Fruit fly (Drosophila melanogaster) whole organism, embryonic: ENCODE data around the gene Dph5.

Experiments
- Abd-B ChIP-seq: fragments of 200-800 bp; sonication (Bioruptor generic); optimal IDR thresholded peaks from 2 replicates; lab custom pipeline; 2018; ENCODE audit warnings: missing biosample characterization, mild to moderate bottlenecking, missing genetic modification characterization, moderate library complexity
- Asciz ChIP-seq: fragments of 200-800 bp; sonication (Bioruptor generic); optimal IDR thresholded peaks from 2 replicates; lab custom pipeline; 2017; ENCODE audit warnings: missing biosample characterization, mild to moderate bottlenecking, missing genetic modification characterization, missing genetic modification reagents
- Atf3 ChIP-seq: fragments of 200-800 bp; sonication (Bioruptor generic); optimal IDR thresholded peaks from 3 replicates; lab custom pipeline; 2016; ENCODE audit warnings: missing biosample characterization, missing genetic modification characterization
- Atf6 ChIP-seq: fragments of 200-800 bp; sonication (Bioruptor generic); IDR thresholded peaks from 2 replicates; pipeline ENCODE4 v1.3.6; 2022; ENCODE audit warnings: missing biosample characterization, missing genetic modification characterization
- Blimp-1 ChIP-seq: fragments of 200-800 bp; sonication (Bioruptor generic); optimal IDR thresholded peaks from 3 replicates; lab custom pipeline; 2018; ENCODE audit warnings: missing biosample characterization, missing genetic modification characterization, mild to moderate bottlenecking, moderate library complexity, missing genetic modification reagents
- CG10209 ChIP-seq: fragments of 200-800 bp; sonication (Bioruptor generic); optimal IDR thresholded peaks from 3 replicates; lab custom pipeline; 2017; ENCODE audit warnings: missing biosample characterization, mild to moderate bottlenecking, missing genetic modification characterization, missing genetic modification reagents
- CG12071 ChIP-seq: fragments of 200-800 bp; sonication (Bioruptor generic); optimal IDR thresholded peaks from 3 replicates; lab custom pipeline; 2018; ENCODE audit warnings: missing biosample characterization, mild to moderate bottlenecking, missing genetic modification characterization
- CG12104 ChIP-seq: fragments of 200-800 bp; sonication (Bioruptor generic); optimal IDR thresholded peaks from 3 replicates; lab custom pipeline; 2016; ENCODE audit warnings: missing biosample characterization, missing genetic modification characterization
- CG13894 ChIP-seq: fragments of 200-800 bp; sonication (Bioruptor generic); optimal IDR thresholded peaks from 3 replicates; lab custom pipeline; 2018; ENCODE audit warnings: missing biosample characterization, mild to moderate bottlenecking, missing genetic modification characterization, moderate library complexity
- CG14860 ChIP-seq: fragments of 200-800 bp; sonication (Bioruptor generic); IDR thresholded peaks from 3 replicates; pipeline ENCODE4 v1.3.6; 2022; ENCODE audit warnings: missing biosample characterization, missing genetic modification characterization; ENCODE audit not compliant: partially characterized antibody
- CG17359 ChIP-seq: fragments of 200-800 bp; sonication (Bioruptor generic); optimal IDR thresholded peaks from 3 replicates; lab custom pipeline; 2018; ENCODE audit warnings: missing biosample characterization, mild to moderate bottlenecking, missing genetic modification characterization, moderate library complexity
- CG2678 ChIP-seq: fragments of 200-800 bp; sonication (Bioruptor generic); optimal IDR thresholded peaks from 3 replicates; lab custom pipeline; 2019; ENCODE audit warnings: missing biosample characterization, mild to moderate bottlenecking, missing genetic modification characterization, moderate library complexity
- CG43689 ChIP-seq: fragments of 200-800 bp; sonication (Bioruptor generic); IDR thresholded peaks from 2 replicates; pipeline ENCODE4 v1.3.6; 2022; ENCODE audit warnings: missing biosample characterization, missing genetic modification characterization
- CG7987 ChIP-seq: fragments of 200-800 bp; sonication (Bioruptor generic); optimal IDR thresholded peaks from 2 replicates; lab custom pipeline; 2018; ENCODE audit warnings: missing biosample characterization, mild to moderate bottlenecking, missing genetic modification characterization, moderate library complexity
- CG8290 ChIP-seq, 3 experiments: fragments of 200-800 bp; sonication (Bioruptor generic); optimal IDR thresholded peaks; 2 replicates each; lab custom pipeline; 2016 to 2019; ENCODE audit warnings: missing biosample characterization in 3 of 3, missing genetic modification characterization in 3 of 3, mild to moderate bottlenecking in 2 of 3, moderate library complexity in 1 of 3
- CG8388 ChIP-seq: fragments of 200-800 bp; sonication (Bioruptor generic); optimal IDR thresholded peaks from 2 replicates; lab custom pipeline; 2019; ENCODE audit warnings: missing biosample characterization, mild to moderate bottlenecking, missing genetic modification characterization, moderate library complexity
- CG9817 ChIP-seq: fragments of 200-800 bp; sonication (Bioruptor generic); optimal IDR thresholded peaks from 2 replicates; lab custom pipeline; 2018; ENCODE audit warnings: missing biosample characterization, mild to moderate bottlenecking, missing genetic modification characterization, moderate library complexity
- Chrac-16 ChIP-seq: fragments of 200-800 bp; sonication (Bioruptor generic); optimal IDR thresholded peaks from 3 replicates; lab custom pipeline; 2016; ENCODE audit warnings: missing biosample characterization, missing genetic modification characterization
- Dll ChIP-seq: fragments of 200-800 bp; sonication (Bioruptor generic); IDR thresholded peaks from 4 replicates; pipeline ENCODE4 v1.3.6; 2022; ENCODE audit warnings: missing biosample characterization, missing genetic modification characterization; ENCODE audit not compliant: partially characterized antibody
- Eip74EF ChIP-seq, 2 experiments: fragments of 200-800 bp in 1 of 2; fragments of >200 bp in 1 of 2; sonication (Bioruptor generic) in 1 of 2; optimal IDR thresholded peaks; 2 replicates each; lab custom pipeline; 2017 to 2019; ENCODE audit warnings: missing biosample characterization in 2 of 2, missing genetic modification characterization in 2 of 2, mild to moderate bottlenecking in 1 of 2, moderate library complexity in 1 of 2
- Ets65A ChIP-seq: fragments of 200-800 bp; sonication (Bioruptor generic); peaks from one replicate; lab custom pipeline; 2016; ENCODE audit warnings: missing biosample characterization, missing genetic modification characterization
- Hmr ChIP-seq: fragments of 200-800 bp; sonication (Bioruptor generic); optimal IDR thresholded peaks from 3 replicates; lab custom pipeline; 2017; ENCODE audit warnings: mild to moderate bottlenecking, missing biosample characterization, missing genetic modification reagents, missing genetic modification characterization
- Hr78 ChIP-seq, 2 experiments: fragments of 200-800 bp in 1 of 2; fragments of >200 bp in 1 of 2; sonication (Bioruptor generic) in 1 of 2; optimal IDR thresholded peaks; 2 replicates each; lab custom pipeline; 2017 to 2019; ENCODE audit warnings: missing biosample characterization in 2 of 2, missing genetic modification characterization in 2 of 2, mild to moderate bottlenecking in 1 of 2, moderate library complexity in 1 of 2
- MESR4 ChIP-seq: fragments of 200-800 bp; sonication (Bioruptor generic); optimal IDR thresholded peaks from 2 replicates; lab custom pipeline; 2018; ENCODE audit warnings: missing biosample characterization, mild to moderate bottlenecking, missing genetic modification characterization, moderate library complexity
- Nf-YC ChIP-seq: fragments of 200-800 bp; optimal IDR thresholded peaks from 3 replicates; lab custom pipeline; 2019; ENCODE audit warnings: missing biosample characterization, mild to moderate bottlenecking, missing genetic modification characterization, moderate library complexity
- Opbp ChIP-seq: fragments of 200-800 bp; sonication (Bioruptor generic); IDR thresholded peaks from 3 replicates; pipeline ENCODE4 v1.3.6; 2022; ENCODE audit warnings: missing biosample characterization, missing genetic modification characterization; ENCODE audit not compliant: partially characterized antibody
- abd-A ChIP-seq: fragments of 200-800 bp; sonication (Bioruptor generic); optimal IDR thresholded peaks from 3 replicates; lab custom pipeline; 2019; ENCODE audit warnings: missing biosample characterization, mild to moderate bottlenecking, missing genetic modification characterization, moderate library complexity
- bsh ChIP-seq, 2 experiments: fragments of 200-800 bp; sonication (Bioruptor generic); optimal IDR thresholded peaks; 2 replicates each; lab custom pipeline; 2017 to 2018; ENCODE audit warnings: mild to moderate bottlenecking in 2 of 2, missing biosample characterization in 2 of 2, missing genetic modification characterization in 2 of 2, moderate library complexity in 1 of 2
- chinmo ChIP-seq: fragments of 200-800 bp; sonication (Bioruptor generic); IDR thresholded peaks from 4 replicates; pipeline ENCODE4 v1.3.6; 2022; ENCODE audit warnings: missing biosample characterization, missing genetic modification characterization; ENCODE audit not compliant: partially characterized antibody
- chm ChIP-seq: fragments of 200-800 bp; sonication (Bioruptor generic); IDR thresholded peaks from 2 replicates; pipeline ENCODE4 v1.3.6; 2022; ENCODE audit warnings: missing biosample characterization, missing genetic modification characterization
- dmrt99B ChIP-seq: fragments of 200-800 bp; sonication (Bioruptor generic); optimal IDR thresholded peaks from 2 replicates; lab custom pipeline; 2018; ENCODE audit warnings: missing biosample characterization, mild to moderate bottlenecking, missing genetic modification characterization, moderate library complexity
- ftz-f1 ChIP-seq: fragments of 200-800 bp; sonication (Bioruptor generic); optimal IDR thresholded peaks from 2 replicates; lab custom pipeline; 2016; ENCODE audit warnings: missing biosample characterization, missing genetic modification characterization
- grn ChIP-seq: fragments of 200-800 bp; sonication (Bioruptor generic); optimal IDR thresholded peaks from 3 replicates; lab custom pipeline; 2017; ENCODE audit warnings: missing biosample characterization, missing genetic modification characterization
- lab ChIP-seq: fragments of 200-800 bp; sonication (Bioruptor generic); optimal IDR thresholded peaks from 3 replicates; lab custom pipeline; 2017; ENCODE audit warnings: missing biosample characterization, missing genetic modification characterization, mild to moderate bottlenecking, moderate library complexity, missing genetic modification reagents
- p53 ChIP-seq: fragments of 200-800 bp; sonication (Bioruptor generic); optimal IDR thresholded peaks from 2 replicates; lab custom pipeline; 2016; ENCODE audit warnings: missing biosample characterization, missing genetic modification characterization
- sd ChIP-seq: fragments of 200-800 bp; sonication (Bioruptor generic); optimal IDR thresholded peaks from 3 replicates; lab custom pipeline; 2018; ENCODE audit warnings: missing biosample characterization, mild to moderate bottlenecking, missing genetic modification characterization, moderate library complexity
- sens ChIP-seq: fragments of 200-800 bp; sonication (Bioruptor generic); peaks from one replicate; lab custom pipeline; 2016; ENCODE audit warnings: missing biosample characterization, missing genetic modification characterization
- stwl ChIP-seq: fragments of 200-800 bp; sonication (Bioruptor generic); optimal IDR thresholded peaks from 3 replicates; lab custom pipeline; 2018; ENCODE audit warnings: missing biosample characterization, mild to moderate bottlenecking, missing genetic modification characterization, moderate library complexity
- sug ChIP-seq: fragments of 200-800 bp; optimal IDR thresholded peaks from 2 replicates; lab custom pipeline; 2019; ENCODE audit warnings: missing biosample characterization, mild to moderate bottlenecking, missing genetic modification characterization, moderate library complexity
- tin ChIP-seq: fragments of 200-800 bp; sonication (Bioruptor generic); optimal IDR thresholded peaks from 3 replicates; lab custom pipeline; 2016; ENCODE audit warnings: missing biosample characterization, missing genetic modification characterization
- tio ChIP-seq: fragments of 200-800 bp; sonication (Bioruptor generic); optimal IDR thresholded peaks from 2 replicates; lab custom pipeline; 2017; ENCODE audit warnings: missing biosample characterization, missing genetic modification characterization, inconsistent platforms
- vvl ChIP-seq: fragments of 200-800 bp; sonication (Bioruptor generic); IDR thresholded peaks from 2 replicates; pipeline ENCODE4 v1.3.6; 2022; ENCODE audit warnings: missing biosample characterization, missing genetic modification characterization

Gene Dph5

DNA sequence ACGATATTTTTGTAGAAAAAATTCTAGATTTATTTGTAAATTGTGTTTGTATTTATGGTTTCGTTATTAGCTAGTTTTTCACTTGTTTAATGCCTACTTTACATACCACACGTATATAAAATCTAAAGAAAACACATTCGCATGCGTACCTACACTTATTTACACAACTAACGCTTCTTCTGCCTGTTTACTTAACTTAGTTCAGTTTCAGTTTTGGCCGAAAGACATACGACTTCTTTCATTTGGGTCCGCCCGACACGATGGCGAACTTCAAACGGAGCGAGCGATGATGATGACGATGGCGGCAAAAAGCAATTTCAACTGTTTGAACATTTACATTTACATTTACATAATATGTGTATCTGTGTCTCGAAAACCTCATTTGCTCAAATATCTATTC lies 24.6 kb downstream of the Dph5 start:
- TF ChIP-seq CG13894 (tag; lab: Kevin White, UChicago) (peak; percentile 9), Asciz (GFP tag; lab: Kevin White, UChicago) (no peak), Hmr (peak; percentile 24), Atf6 (GFP tag; lab: Robert Waterston, UW) (peak; percentile 53; the same call in 1 of the 2 replicates), sens (peak; percentile 60), MESR4 (GFP tag; lab: Kevin White, UChicago) (no peak), CG12071 (no peak), CG2678 (tag; lab: Kevin White, UChicago) (peak; percentile 8), tio (GFP tag; lab: Kevin White, UChicago) (no peak), Atf3 (GFP tag; lab: Kevin White, UChicago) (no peak), Chrac-16 (GFP tag; lab: Kevin White, UChicago) (no peak), CG8290 (GFP tag; optimal IDR thresholded peaks at IDR 0.05; lab: Kevin White, UChicago) (no peak), CG8290 (tag; optimal IDR thresholded peaks at IDR 0.05; lab: Kevin White, UChicago) (peak in 1 of 2 experiments; percentile 8), CG10209 (no peak), lab (GFP tag; lab: Kevin White, UChicago) (peak; percentile 7)

- TF ChIP-seq dmrt99B (tag; lab: Kevin White, UChicago) (no peak), Blimp-1 (GFP tag; lab: Kevin White, UChicago) (peak; percentile 6), Hr78 (GFP tag; optimal IDR thresholded peaks at IDR 0.05; lab: Kevin White, UChicago) (peak in 1 of 2 experiments; percentile 26), grn (GFP tag; lab: Kevin White, UChicago) (peak; percentile 69), CG12104 (GFP tag; lab: Kevin White, UChicago) (no peak), Nf-YC (tag; lab: Kevin White, UChicago) (no peak), chinmo (GFP tag; lab: Robert Waterston, UW) (peak; percentile 89; the same call in 3 of the 4 replicates), CG17359 (no peak), Opbp (GFP tag; lab: Robert Waterston, UW) (no peak), tin (GFP tag; lab: Kevin White, UChicago) (no peak), p53 (no peak), CG13894 (tag; lab: Kevin White, UChicago) (peak; percentile 100), CG2678 (tag; lab: Kevin White, UChicago) (no peak), sug (tag; lab: Kevin White, UChicago) (peak; percentile 19), sd (peak; percentile 67), CG14860 (GFP tag; lab: Robert Waterston, UW) (no peak), Abd-B (GFP tag; lab: Kevin White, UChicago) (no peak), CG7987 (GFP tag; lab: Kevin White, UChicago) (no peak), chm (GFP tag; lab: Robert Waterston, UW) (no peak), vvl (GFP tag; lab: Robert Waterston, UW) (peak; percentile 66), ftz-f1 (GFP tag; lab: Kevin White, UChicago) (peak; percentile 16), bsh (GFP tag; optimal IDR thresholded peaks at IDR 0.05; lab: Kevin White, UChicago) (no peak), CG43689 (GFP tag; lab: Robert Waterston, UW) (no peak), stwl (tag; lab: Kevin White, UChicago) (no peak), CG8388 (GFP tag; lab: Kevin White, UChicago) (no peak), abd-A (tag; lab: Kevin White, UChicago) (peak; percentile 6), CG9817 (no peak), Dll (GFP tag; lab: Robert Waterston, UW) (no peak), Eip74EF (GFP tag; optimal IDR thresholded peaks at IDR 0.05; lab: Kevin White, UChicago) (peak in 1 of 2 experiments; percentile 60), Ets65A (GFP tag; lab: Kevin White, UChicago) (peak; percentile 41)
These were observed 25.8 kb downstream of the Dph5 start for dm6 chr3R:22557100-22557741.
